Fruit fly (Drosophila melanogaster) whole organism, prepupa: ENCODE measurements around the gene AGO2.

Experiments used
- CG16779 ChIP-seq: fragments of 200-800 bp; sonication (Bioruptor generic); optimal IDR thresholded peaks from 3 replicates; lab custom pipeline; 2017; ENCODE audit warnings: missing biosample characterization, mild to moderate bottlenecking, missing genetic modification characterization
- CG34406 ChIP-seq: fragments of 200-800 bp; sonication (Bioruptor generic); optimal IDR thresholded peaks from 3 replicates; lab custom pipeline; 2016; ENCODE audit warnings: missing biosample characterization, missing genetic modification characterization
- CG6854 ChIP-seq: fragments of 200-800 bp; sonication (Bioruptor generic); optimal IDR thresholded peaks from 2 replicates; lab custom pipeline; 2017; ENCODE audit warnings: missing biosample characterization, mild to moderate bottlenecking, missing genetic modification characterization
- CG9139 ChIP-seq: fragments of 200-800 bp; sonication (Bioruptor generic); optimal IDR thresholded peaks from 3 replicates; lab custom pipeline; 2017; ENCODE audit warnings: missing biosample characterization, mild to moderate bottlenecking, missing genetic modification characterization
- Hr38 ChIP-seq: sonication (Bioruptor generic); optimal IDR thresholded peaks from 2 replicates; lab custom pipeline; 2016; ENCODE audit warnings: missing biosample characterization, missing genetic modification characterization
- Smox ChIP-seq: fragments of 200-800 bp; sonication (Bioruptor generic); optimal IDR thresholded peaks from 3 replicates; lab custom pipeline; 2016; ENCODE audit warnings: missing biosample characterization, missing genetic modification characterization
- dsx ChIP-seq: fragments of 200-800 bp; optimal IDR thresholded peaks from 3 replicates; lab custom pipeline; 2019; ENCODE audit warnings: missing biosample characterization, mild to moderate bottlenecking, missing genetic modification characterization, moderate library complexity; ENCODE audit not compliant: poor library complexity, severe bottlenecking
- salr ChIP-seq, 2 experiments: fragments of 200-800 bp; sonication (Bioruptor generic); optimal IDR thresholded peaks; 3 replicates each; lab custom pipeline; 2016 to 2018; ENCODE audit warnings: missing biosample characterization in 2 of 2, missing genetic modification characterization in 2 of 2, mild to moderate bottlenecking in 1 of 2
- spab ChIP-seq: fragments of 200-800 bp; sonication (Bioruptor generic); optimal IDR thresholded peaks from 2 replicates; lab custom pipeline; 2017; ENCODE audit warnings: missing biosample characterization, mild to moderate bottlenecking, missing genetic modification characterization, missing genetic modification reagents

dm6 chr3L:15543049-15543448 is 10.9 kb upstream of the AGO2 start:
- TF ChIP-seq Smox (GFP tag; lab: Kevin White, UChicago): no peak
- TF ChIP-seq spab (GFP tag; lab: Kevin White, UChicago): no peak
- no peak for TF ChIP-seq CG6854 (GFP tag; lab: Kevin White, UChicago)
- TF ChIP-seq CG34406 (GFP tag; lab: Kevin White, UChicago): no peak
- no peak for TF ChIP-seq salr (GFP tag; optimal IDR thresholded peaks at IDR 0.05; lab: Kevin White, UChicago)
- no peak for TF ChIP-seq Hr38 (GFP tag; lab: Kevin White, UChicago)
- no peak for TF ChIP-seq dsx
- no peak for TF ChIP-seq CG9139 (GFP tag; lab: Kevin White, UChicago)
- no peak for TF ChIP-seq CG16779 (tag; lab: Kevin White, UChicago)
